Worm (Caenorhabditis elegans) whole organism, midembryonic: ENCODE results near the gene srz-13.

Experiments used
- T22C8.4 ChIP-seq: fragments of 200-800 bp; sonication (Bioruptor generic); IDR thresholded peaks from 2 replicates; pipeline ENCODE4 v1.3.6; 2022; ENCODE audit warnings: missing genetic modification characterization, missing compliant biosample characterization
- cog-1 ChIP-seq: sonication (generic microtip); optimal IDR thresholded peaks from 2 replicates; lab custom pipeline; 2016; ENCODE audit warnings: missing genetic modification characterization, missing compliant biosample characterization
- klf-2 ChIP-seq: fragments of 200-800 bp; sonication (Bioruptor generic); conservative IDR thresholded peaks from 2 replicates; pipeline ENCODE4 v1.3.6; 2022; ENCODE audit warnings: missing genetic modification reagents, missing genetic modification characterization, missing compliant biosample characterization
- med-1 ChIP-seq: sonication (generic microtip); optimal IDR thresholded peaks from 2 replicates; lab custom pipeline; 2017; ENCODE audit warnings: missing genetic modification characterization, mild to moderate bottlenecking, missing compliant biosample characterization, antibody characterized with exemption, missing genetic modification reagents; ENCODE audit not compliant: insufficient read depth
- ref-1 ChIP-seq: fragments of 200-800 bp; sonication (Bioruptor generic); conservative IDR thresholded peaks from 2 replicates; pipeline ENCODE4 v1.3.6; 2022; ENCODE audit warnings: missing genetic modification reagents, missing genetic modification characterization, missing compliant biosample characterization
- ztf-23 ChIP-seq: fragments of 200-800 bp; sonication (Bioruptor generic); IDR thresholded peaks from 2 replicates; pipeline ENCODE4 v1.3.6; 2022; ENCODE audit warnings: missing genetic modification reagents, missing genetic modification characterization, missing compliant biosample characterization

- no peak for TF ChIP-seq med-1 (GFP tag; lab: Kevin White, UChicago)
- no peak for TF ChIP-seq klf-2 (GFP tag; lab: Robert Waterston, UW)
- TF ChIP-seq ztf-23 (GFP tag; lab: Robert Waterston, UW), result no peak
- no peak for TF ChIP-seq T22C8.4 (GFP tag; lab: Robert Waterston, UW)
- TF ChIP-seq cog-1 (tag; lab: Kevin White, UChicago), result no peak
- no peak for TF ChIP-seq ref-1 (GFP tag; lab: Robert Waterston, UW)
Measured at ce11 chrV:16145009-16145408, 37.2 kb upstream of the srz-13 start.
